Fruit fly (Drosophila melanogaster) whole organism, pupa: ENCODE results near the gene Pect.

Source experiments
- CG10348 ChIP-seq: fragments of 200-800 bp; sonication (Bioruptor generic); IDR thresholded peaks from 2 replicates; pipeline ENCODE4 v1.3.6; 2022; ENCODE audit warnings: missing biosample characterization, missing genetic modification characterization
- CG12605 ChIP-seq: fragments of 200-800 bp; sonication (Bioruptor generic); IDR thresholded peaks from 2 replicates; pipeline ENCODE4 v1.3.6; 2022; ENCODE audit warnings: missing biosample characterization, missing genetic modification characterization
- CG34367 ChIP-seq: fragments of 200-800 bp; sonication (Bioruptor generic); optimal IDR thresholded peaks from 2 replicates; lab custom pipeline; 2018; ENCODE audit warnings: missing biosample characterization, mild to moderate bottlenecking, missing genetic modification characterization
- CG8159 ChIP-seq: fragments of 200-800 bp; sonication (Bioruptor generic); optimal IDR thresholded peaks from 3 replicates; lab custom pipeline; 2018; ENCODE audit warnings: missing biosample characterization, mild to moderate bottlenecking, missing genetic modification characterization, moderate library complexity
- EcR ChIP-seq: fragments of 200-800 bp; sonication (Bioruptor generic); optimal IDR thresholded peaks from 3 replicates; lab custom pipeline; 2019; ENCODE audit warnings: missing biosample characterization, missing genetic modification characterization, mild to moderate bottlenecking, moderate library complexity, missing genetic modification reagents

DNA sequence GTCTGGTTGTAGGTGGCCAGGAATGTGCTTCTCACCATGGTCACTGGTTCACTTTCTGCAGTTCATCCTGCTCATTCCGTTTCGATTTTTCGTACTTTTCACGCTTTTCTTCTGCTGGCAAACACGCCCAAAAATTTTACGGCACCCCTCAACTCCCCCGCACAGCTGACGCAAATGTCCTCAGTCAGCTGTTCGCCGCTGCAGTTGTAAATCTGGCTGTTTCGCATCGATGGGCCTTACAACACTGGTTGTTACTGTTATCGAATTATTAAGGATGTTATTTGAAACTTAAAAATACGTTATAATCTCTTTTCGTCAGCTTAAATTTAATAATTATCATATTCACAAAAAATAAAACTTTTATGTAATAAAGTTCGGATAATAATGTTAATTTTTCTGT lies 21.1 kb upstream of the Pect start, which contains the start of gene Mgat3:
- TF ChIP-seq CG34367 (tag; lab: Kevin White, UChicago) (no peak), CG10348 (GFP tag; lab: Robert Waterston, UW) (no peak), CG12605 (no peak), CG8159 (tag; lab: Kevin White, UChicago) (no peak), EcR (no peak)
